Fruit fly (Drosophila melanogaster) whole organism: ENCODE results near the gene Obp99a.
A peak's percentile ranks its signal among the peaks of the same experiment; 100 is the strongest.

Source experiments
- CG8478 ChIP-seq: fragments of >200 bp; optimal IDR thresholded peaks from 2 replicates; lab custom pipeline; 2018; ENCODE audit warnings: inconsistent platforms
- Dll ChIP-seq: fragments of >200 bp; optimal IDR thresholded peaks from 2 replicates; lab custom pipeline; 2017
- EcR ChIP-seq, 2 experiments: fragments of >200 bp; optimal IDR thresholded peaks; 2 replicates each; lab custom pipeline; 2017; ENCODE audit warnings: missing biosample characterization in 2 of 2, missing genetic modification characterization in 2 of 2, missing genetic modification reagents in 2 of 2
- pan ChIP-seq: fragments of >200 bp; optimal IDR thresholded peaks from 2 replicates; lab custom pipeline; 2017
- psq ChIP-seq: fragments of >200 bp; optimal IDR thresholded peaks from 2 replicates; lab custom pipeline; 2017
- usp ChIP-seq: fragments of >200 bp; optimal IDR thresholded peaks from 2 replicates; lab custom pipeline; 2017; ENCODE audit warnings: missing biosample characterization, missing genetic modification characterization, mixed read lengths

Gene Obp99a

dm6 chr3R:29671060-29671707 is at the start of gene Obp99a:
Gene Obp99a (plus strand): TSS chr3R:29671657.
- TF ChIP-seq psq (lab: Kevin White, UChicago), result no peak
- no peak for TF ChIP-seq EcR (GFP tag; optimal IDR thresholded peaks at IDR 0.05; lab: Kevin White, UChicago)
- TF ChIP-seq Dll (lab: Kevin White, UChicago), result no peak

- TF ChIP-seq pan (no peak), EcR (GFP tag; optimal IDR thresholded peaks at IDR 0.05; lab: Kevin White, UChicago) (no peak), Dll (lab: Kevin White, UChicago) (no peak), psq (lab: Kevin White, UChicago) (no peak), CG8478 (lab: Kevin White, UChicago) (no peak), usp (GFP tag; lab: Kevin White, UChicago) (no peak)
Measured at dm6 chr3R:29625883-29626282, 45.6 kb upstream of the Obp99a start.

- TF ChIP-seq pan (no peak), usp (GFP tag; lab: Kevin White, UChicago) (no peak), EcR (GFP tag; optimal IDR thresholded peaks at IDR 0.05; lab: Kevin White, UChicago) (no peak)
Measured at dm6 chr3R:29651488-29651887, 20.0 kb upstream of the Obp99a start.

dm6 chr3R:29659950-29660349 is 11.5 kb upstream of the Obp99a start, which contains the start of gene Dop1R2:
Gene Dop1R2 (minus strand): TSS chr3R:29659984.
- no peak for TF ChIP-seq CG8478 (lab: Kevin White, UChicago)
- no peak for TF ChIP-seq EcR (GFP tag; optimal IDR thresholded peaks at IDR 0.05; lab: Kevin White, UChicago)
- TF ChIP-seq pan, result no peak
- no peak for TF ChIP-seq Dll (lab: Kevin White, UChicago)
- no peak for TF ChIP-seq usp (GFP tag; lab: Kevin White, UChicago)
- TF ChIP-seq psq (lab: Kevin White, UChicago), result no peak

- no peak for TF ChIP-seq pan
Measured at dm6 chr3R:29664183-29664829, 7.2 kb upstream of the Obp99a start, which contains the start of gene ppk21. Gene ppk21 (plus strand): TSS chr3R:29664779.

dm6 chr3R:29668777-29669176 is 2.7 kb upstream of the Obp99a start, which contains the start of the genes ppk20 and ppk30:
Gene ppk20 (minus strand): TSS chr3R:29668877.
Gene ppk30 (plus strand): TSS chr3R:29669149.
- TF ChIP-seq EcR (GFP tag; optimal IDR thresholded peaks at IDR 0.05; lab: Kevin White, UChicago) (no peak), pan (no peak), usp (GFP tag; lab: Kevin White, UChicago) (no peak), psq (lab: Kevin White, UChicago) (no peak), CG8478 (lab: Kevin White, UChicago) (no peak), Dll (lab: Kevin White, UChicago) (no peak)

- TF ChIP-seq Dll (lab: Kevin White, UChicago) (no peak), usp (GFP tag; lab: Kevin White, UChicago) (no peak), EcR (GFP tag; optimal IDR thresholded peaks at IDR 0.05; lab: Kevin White, UChicago) (no peak), pan (no peak), psq (lab: Kevin White, UChicago) (no peak), CG8478 (lab: Kevin White, UChicago) (no peak)
Measured at dm6 chr3R:29672156-29672555, 699 bp downstream of the Obp99a start, which contains the start of gene ppk19. Gene ppk19 (plus strand): TSS chr3R:29672456.

- TF ChIP-seq psq (lab: Kevin White, UChicago), result no peak
- TF ChIP-seq Dll (lab: Kevin White, UChicago), result no peak
- no peak for TF ChIP-seq pan
- no peak for TF ChIP-seq usp (GFP tag; lab: Kevin White, UChicago)
- no peak for TF ChIP-seq EcR (GFP tag; optimal IDR thresholded peaks at IDR 0.05; lab: Kevin White, UChicago)
Measured at dm6 chr3R:29675333-29675732, 3.9 kb downstream of the Obp99a start, which contains the start of the genes Bub3 and Cap-D2. Gene Bub3 (minus strand): TSS chr3R:29675421. Gene Cap-D2 (plus strand): TSS chr3R:29675651.

- TF ChIP-seq CG8478 (lab: Kevin White, UChicago) (no peak), EcR (GFP tag; optimal IDR thresholded peaks at IDR 0.05; lab: Kevin White, UChicago) (no peak), usp (GFP tag; lab: Kevin White, UChicago) (no peak), Dll (lab: Kevin White, UChicago) (no peak), psq (lab: Kevin White, UChicago) (no peak), pan (no peak)
Measured at dm6 chr3R:29681241-29681640, 9.8 kb downstream of the Obp99a start.

dm6 chr3R:29682152-29682600 is 10.7 kb downstream of the Obp99a start, which contains the start of the genes CG7582 and Gycalpha99B:
Gene CG7582 (minus strand): TSS chr3R:29682278.
Gene Gycalpha99B (plus strand): TSS chr3R:29682503.
- peak; percentile 86 for TF ChIP-seq Dll (lab: Kevin White, UChicago)
- no peak for TF ChIP-seq pan
- TF ChIP-seq CG8478 (lab: Kevin White, UChicago), result no peak
- TF ChIP-seq EcR (GFP tag; optimal IDR thresholded peaks at IDR 0.05; lab: Kevin White, UChicago), result no peak

dm6 chr3R:29686698-29687097 is 15.2 kb downstream of the Obp99a start:
- TF ChIP-seq EcR (GFP tag; optimal IDR thresholded peaks at IDR 0.05; lab: Kevin White, UChicago), result no peak
- TF ChIP-seq CG8478 (lab: Kevin White, UChicago), result no peak
- no peak for TF ChIP-seq Dll (lab: Kevin White, UChicago)
- TF ChIP-seq usp (GFP tag; lab: Kevin White, UChicago), result no peak
- no peak for TF ChIP-seq psq (lab: Kevin White, UChicago)

dm6 chr3R:29689211-29689610 is 17.8 kb downstream of the Obp99a start, which contains the start of gene Obp99c:
Gene Obp99c (minus strand): TSS chr3R:29689311.
- no peak for TF ChIP-seq usp (GFP tag; lab: Kevin White, UChicago)
- no peak for TF ChIP-seq pan
- no peak for TF ChIP-seq Dll (lab: Kevin White, UChicago)
- TF ChIP-seq psq (lab: Kevin White, UChicago), result no peak
- TF ChIP-seq CG8478 (lab: Kevin White, UChicago), result no peak
- no peak for TF ChIP-seq EcR (GFP tag; optimal IDR thresholded peaks at IDR 0.05; lab: Kevin White, UChicago)
